Worm (Caenorhabditis elegans) whole organism, L2 larva: Measurements from ENCODE around the gene srab-12.

ENCODE experiments used
- ama-1 ChIP-seq: fragments of 150-350 bp; optimal IDR thresholded peaks from 2 replicates; lab custom pipeline; 2018; ENCODE audit warnings: inconsistent platforms
- dmd-4 ChIP-seq: sonication (generic microtip); optimal IDR thresholded peaks from 2 replicates; lab custom pipeline; 2017; ENCODE audit warnings: missing biosample characterization, missing genetic modification characterization
- elt-1 ChIP-seq: fragments of 150-350 bp; optimal IDR thresholded peaks from 2 replicates; lab custom pipeline; 2014; ENCODE audit warnings: missing biosample characterization, missing genetic modification characterization
- lin-11 ChIP-seq: fragments of 150-350 bp; sonication (generic microtip); optimal IDR thresholded peaks from 2 replicates; lab custom pipeline; 2014; ENCODE audit warnings: missing biosample characterization, missing genetic modification characterization, inconsistent platforms, mixed read lengths
- lin-13 ChIP-seq: fragments of 150-350 bp; optimal IDR thresholded peaks from 2 replicates; lab custom pipeline; 2014; ENCODE audit warnings: missing biosample characterization, missing genetic modification reagents, missing genetic modification characterization
- lin-39 ChIP-seq: fragments of 150-350 bp; optimal IDR thresholded peaks from 2 replicates; lab custom pipeline; 2014; ENCODE audit warnings: missing biosample characterization, missing genetic modification reagents, missing genetic modification characterization
- nhr-129 ChIP-seq: fragments of 150-350 bp; optimal IDR thresholded peaks from 2 replicates; lab custom pipeline; 2014; ENCODE audit warnings: missing biosample characterization, missing genetic modification characterization
- nhr-237 ChIP-seq: fragments of 150-350 bp; optimal IDR thresholded peaks from 2 replicates; lab custom pipeline; 2014; ENCODE audit warnings: missing biosample characterization, missing genetic modification characterization
- nhr-25 ChIP-seq: fragments of 150-350 bp; sonication (generic microtip); optimal IDR thresholded peaks from 3 replicates; lab custom pipeline; 2014; ENCODE audit warnings: missing biosample characterization, missing genetic modification characterization
- nhr-6 ChIP-seq: fragments of 150-350 bp; optimal IDR thresholded peaks from 2 replicates; lab custom pipeline; 2014; ENCODE audit warnings: missing biosample characterization, missing genetic modification characterization
- unc-62 ChIP-seq: fragments of 150-350 bp; optimal IDR thresholded peaks from 2 replicates; lab custom pipeline; 2014; ENCODE audit warnings: missing biosample characterization, missing genetic modification reagents, missing genetic modification characterization
- zag-1 ChIP-seq: fragments of 150-350 bp; optimal IDR thresholded peaks from 2 replicates; lab custom pipeline; 2014; ENCODE audit warnings: missing biosample characterization, missing genetic modification characterization
- ztf-4 ChIP-seq: fragments of 150-350 bp; optimal IDR thresholded peaks from 2 replicates; lab custom pipeline; 2014; ENCODE audit warnings: missing biosample characterization, missing genetic modification characterization

DNA sequence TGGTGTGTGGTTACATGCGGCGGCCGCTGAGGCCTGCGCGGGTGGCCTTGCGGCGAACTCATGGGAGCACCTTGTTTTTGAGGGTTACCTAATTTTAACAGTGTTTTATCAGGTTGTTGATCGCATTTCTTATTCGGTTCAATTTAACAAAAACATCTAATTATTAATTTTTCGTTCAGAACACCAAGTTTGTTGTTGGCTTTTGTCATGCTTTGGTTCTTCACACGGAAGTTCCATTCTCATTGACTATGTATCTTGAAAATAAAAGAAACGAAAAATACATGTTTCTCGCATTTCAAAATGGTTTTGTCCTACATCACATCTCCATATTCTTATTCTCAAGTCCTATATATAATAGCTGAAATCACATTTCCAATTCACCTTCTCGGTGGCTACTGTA lies 6.7 kb upstream of the srab-12 start, which contains the start of gene srh-290:
- no peak for TF ChIP-seq nhr-129 (tag; lab: Kevin White, UChicago)
- TF ChIP-seq lin-39 (tag; lab: Kevin White, UChicago) = no peak
- TF ChIP-seq dmd-4 (tag; lab: Kevin White, UChicago) = no peak
- TF ChIP-seq unc-62 = no peak
- no peak for TF ChIP-seq zag-1 (tag; lab: Kevin White, UChicago)
- TF ChIP-seq ztf-4 (tag; lab: Kevin White, UChicago) = no peak
- TF ChIP-seq nhr-237 (tag; lab: Kevin White, UChicago) = no peak
- no peak for TF ChIP-seq lin-11 (tag; lab: Kevin White, UChicago)
- no peak for TF ChIP-seq nhr-25 (tag; lab: Kevin White, UChicago)
- no peak for TF ChIP-seq elt-1 (tag; lab: Kevin White, UChicago)
- TF ChIP-seq lin-13 = no peak
- no peak for TF ChIP-seq ama-1
- no peak for TF ChIP-seq nhr-6 (tag; lab: Kevin White, UChicago)
